Worm (Caenorhabditis elegans) whole organism, L2 larva: Measurements from ENCODE around the gene clec-134.

ENCODE experiments used
- C34F6.9 ChIP-seq: fragments of 150-350 bp; optimal IDR thresholded peaks from 2 replicates; lab custom pipeline; 2014; ENCODE audit warnings: missing biosample characterization, missing genetic modification characterization
- R02D3.7 ChIP-seq: fragments of 150-350 bp; optimal IDR thresholded peaks from 2 replicates; lab custom pipeline; 2014; ENCODE audit warnings: missing biosample characterization, missing genetic modification characterization
- lin-13 ChIP-seq: fragments of 150-350 bp; optimal IDR thresholded peaks from 2 replicates; lab custom pipeline; 2014; ENCODE audit warnings: missing biosample characterization, missing genetic modification reagents, missing genetic modification characterization
- lin-39 ChIP-seq: fragments of 150-350 bp; optimal IDR thresholded peaks from 2 replicates; lab custom pipeline; 2014; ENCODE audit warnings: missing biosample characterization, missing genetic modification reagents, missing genetic modification characterization
- nhr-12 ChIP-seq: fragments of 150-350 bp; optimal IDR thresholded peaks from 2 replicates; lab custom pipeline; 2014; ENCODE audit warnings: missing biosample characterization, missing genetic modification characterization
- nhr-129 ChIP-seq: fragments of 150-350 bp; optimal IDR thresholded peaks from 2 replicates; lab custom pipeline; 2014; ENCODE audit warnings: missing biosample characterization, missing genetic modification characterization
- nhr-21 ChIP-seq: fragments of 150-350 bp; optimal IDR thresholded peaks from 2 replicates; lab custom pipeline; 2014; ENCODE audit warnings: missing biosample characterization, missing genetic modification characterization
- nhr-237 ChIP-seq: fragments of 150-350 bp; optimal IDR thresholded peaks from 2 replicates; lab custom pipeline; 2014; ENCODE audit warnings: missing biosample characterization, missing genetic modification characterization
- nhr-77 ChIP-seq: fragments of 150-350 bp; optimal IDR thresholded peaks from 2 replicates; lab custom pipeline; 2014; ENCODE audit warnings: missing biosample characterization, missing genetic modification characterization
- peb-1 ChIP-seq: fragments of 150-350 bp; optimal IDR thresholded peaks from 2 replicates; lab custom pipeline; 2014; ENCODE audit warnings: missing biosample characterization, missing genetic modification characterization
- snpc-4 ChIP-seq: fragments of 150-350 bp; optimal IDR thresholded peaks from 2 replicates; lab custom pipeline; 2014; ENCODE audit warnings: missing biosample characterization, missing genetic modification characterization
- unc-62 ChIP-seq: fragments of 150-350 bp; optimal IDR thresholded peaks from 2 replicates; lab custom pipeline; 2014; ENCODE audit warnings: missing biosample characterization, missing genetic modification reagents, missing genetic modification characterization
- ztf-1 ChIP-seq: fragments of 200-800 bp; sonication (Bioruptor generic); conservative IDR thresholded peaks from 2 replicates; pipeline ENCODE4 v1.3.6; 2022; ENCODE audit warnings: missing genetic modification characterization, missing compliant biosample characterization

ce11 chrII:3626872-3627271, 47.0 kb downstream of the clec-134 start, which contains the start of gene M151.3:
- TF ChIP-seq R02D3.7 (tag; lab: Kevin White, UChicago) (no peak), peb-1 (tag; lab: Kevin White, UChicago) (no peak), unc-62 (GFP tag; lab: Kevin White, UChicago) (no peak), lin-39 (tag; lab: Kevin White, UChicago) (no peak), nhr-77 (no peak), lin-13 (no peak), snpc-4 (tag; lab: Kevin White, UChicago) (no peak), nhr-129 (tag; lab: Kevin White, UChicago) (no peak), C34F6.9 (tag; lab: Kevin White, UChicago) (no peak), nhr-21 (no peak), ztf-1 (GFP tag; lab: Robert Waterston, UW) (no peak), nhr-237 (tag; lab: Kevin White, UChicago) (no peak), nhr-12 (tag; lab: Kevin White, UChicago) (no peak)
